Worm (Caenorhabditis elegans) whole organism, L2 larva: ENCODE data around the gene C30A5.16.

Source experiments
- C34F6.9 ChIP-seq: fragments of 150-350 bp; optimal IDR thresholded peaks from 2 replicates; lab custom pipeline; 2014; ENCODE audit warnings: missing biosample characterization, missing genetic modification characterization
- F13H6.1 ChIP-seq: sonication (generic microtip); optimal IDR thresholded peaks from 2 replicates; lab custom pipeline; 2016; ENCODE audit warnings: missing genetic modification characterization, missing compliant biosample characterization
- R02D3.7 ChIP-seq: fragments of 150-350 bp; optimal IDR thresholded peaks from 2 replicates; lab custom pipeline; 2014; ENCODE audit warnings: missing biosample characterization, missing genetic modification characterization
- Y55F3AM.14 ChIP-seq: fragments of 200-800 bp; sonication (Bioruptor generic); optimal IDR thresholded peaks from 2 replicates; lab custom pipeline; 2018; ENCODE audit warnings: mild to moderate bottlenecking, missing genetic modification characterization, missing compliant biosample characterization
- ZK546.5 ChIP-seq: sonication (generic microtip); optimal IDR thresholded peaks from 2 replicates; lab custom pipeline; 2017; ENCODE audit warnings: missing biosample characterization, missing genetic modification characterization
- aly-2 ChIP-seq: fragments of 150-350 bp; optimal IDR thresholded peaks from 2 replicates; lab custom pipeline; 2014; ENCODE audit warnings: missing biosample characterization, missing genetic modification characterization
- ama-1 ChIP-seq: fragments of 150-350 bp; optimal IDR thresholded peaks from 2 replicates; lab custom pipeline; 2018; ENCODE audit warnings: inconsistent platforms
- blmp-1 ChIP-seq: sonication (generic microtip); optimal IDR thresholded peaks from 2 replicates; lab custom pipeline; 2017; ENCODE audit warnings: missing genetic modification characterization, mild to moderate bottlenecking, missing compliant biosample characterization, antibody characterized with exemption, moderate library complexity; ENCODE audit not compliant: insufficient read depth
- ceh-16 ChIP-seq: fragments of 150-350 bp; optimal IDR thresholded peaks from 2 replicates; lab custom pipeline; 2014; ENCODE audit warnings: missing biosample characterization, missing genetic modification characterization
- crh-2 ChIP-seq: sonication (generic microtip); optimal IDR thresholded peaks from 2 replicates; lab custom pipeline; 2017; ENCODE audit warnings: missing biosample characterization, missing genetic modification characterization
- dmd-4 ChIP-seq: sonication (generic microtip); optimal IDR thresholded peaks from 2 replicates; lab custom pipeline; 2017; ENCODE audit warnings: missing biosample characterization, missing genetic modification characterization
- egl-27 ChIP-seq: sonication (generic microtip); optimal IDR thresholded peaks from 3 replicates; lab custom pipeline; 2017; ENCODE audit warnings: missing biosample characterization, missing genetic modification reagents, missing genetic modification characterization
- elt-1 ChIP-seq: fragments of 150-350 bp; optimal IDR thresholded peaks from 2 replicates; lab custom pipeline; 2014; ENCODE audit warnings: missing biosample characterization, missing genetic modification characterization
- elt-3 ChIP-seq: sonication (generic microtip); optimal IDR thresholded peaks from 2 replicates; lab custom pipeline; 2017; ENCODE audit warnings: missing biosample characterization, missing genetic modification characterization
- lin-11 ChIP-seq: fragments of 150-350 bp; sonication (generic microtip); optimal IDR thresholded peaks from 2 replicates; lab custom pipeline; 2014; ENCODE audit warnings: missing biosample characterization, missing genetic modification characterization, inconsistent platforms, mixed read lengths
- lin-13 ChIP-seq: fragments of 150-350 bp; optimal IDR thresholded peaks from 2 replicates; lab custom pipeline; 2014; ENCODE audit warnings: missing biosample characterization, missing genetic modification reagents, missing genetic modification characterization
- lsy-2 ChIP-seq, 2 experiments: fragments of 150-350 bp in 1 of 2; sonication (generic microtip) in 1 of 2; optimal IDR thresholded peaks; 2 replicates each; lab custom pipeline; 2014 to 2017; ENCODE audit warnings: missing biosample characterization in 2 of 2, missing genetic modification characterization in 2 of 2
- mab-5 ChIP-seq: fragments of 150-350 bp; optimal IDR thresholded peaks from 2 replicates; lab custom pipeline; 2014; ENCODE audit warnings: missing biosample characterization, missing genetic modification characterization
- mbf-1 ChIP-seq: sonication (generic microtip); optimal IDR thresholded peaks from 2 replicates; lab custom pipeline; 2017; ENCODE audit warnings: missing biosample characterization, missing genetic modification characterization
- mdl-1 ChIP-seq, 2 experiments: fragments of 150-350 bp in 1 of 2; sonication (generic microtip) in 1 of 2; optimal IDR thresholded peaks; 2 replicates each; lab custom pipeline; 2017; ENCODE audit warnings: missing biosample characterization in 2 of 2, missing genetic modification characterization in 2 of 2
- nhr-10 ChIP-seq: sonication (generic microtip); optimal IDR thresholded peaks from 2 replicates; lab custom pipeline; 2017; ENCODE audit warnings: missing biosample characterization, missing genetic modification characterization
- nhr-12 ChIP-seq: fragments of 150-350 bp; optimal IDR thresholded peaks from 2 replicates; lab custom pipeline; 2014; ENCODE audit warnings: missing biosample characterization, missing genetic modification characterization
- nhr-129 ChIP-seq: fragments of 150-350 bp; optimal IDR thresholded peaks from 2 replicates; lab custom pipeline; 2014; ENCODE audit warnings: missing biosample characterization, missing genetic modification characterization
- nhr-21 ChIP-seq: fragments of 150-350 bp; optimal IDR thresholded peaks from 2 replicates; lab custom pipeline; 2014; ENCODE audit warnings: missing biosample characterization, missing genetic modification characterization
- nhr-23 ChIP-seq: fragments of 150-350 bp; optimal IDR thresholded peaks from 2 replicates; lab custom pipeline; 2014; ENCODE audit warnings: missing biosample characterization, missing genetic modification reagents, missing genetic modification characterization
- nhr-237 ChIP-seq: fragments of 150-350 bp; optimal IDR thresholded peaks from 2 replicates; lab custom pipeline; 2014; ENCODE audit warnings: missing biosample characterization, missing genetic modification characterization
- nhr-25 ChIP-seq: fragments of 150-350 bp; sonication (generic microtip); optimal IDR thresholded peaks from 3 replicates; lab custom pipeline; 2014; ENCODE audit warnings: missing biosample characterization, missing genetic modification characterization
- peb-1 ChIP-seq: fragments of 150-350 bp; optimal IDR thresholded peaks from 2 replicates; lab custom pipeline; 2014; ENCODE audit warnings: missing biosample characterization, missing genetic modification characterization
- sem-4 ChIP-seq: fragments of 150-350 bp; optimal IDR thresholded peaks from 2 replicates; lab custom pipeline; 2014; ENCODE audit warnings: missing biosample characterization, missing genetic modification reagents, missing genetic modification characterization
- sma-9 ChIP-seq, 2 experiments: fragments of 150-350 bp in 1 of 2; sonication (generic microtip) in 1 of 2; optimal IDR thresholded peaks; 2 replicates each; lab custom pipeline; 2014 to 2016; ENCODE audit warnings: missing genetic modification characterization in 2 of 2, mild to moderate bottlenecking in 1 of 2, missing biosample characterization in 1 of 2, missing compliant biosample characterization in 1 of 2, missing genetic modification reagents in 1 of 2, moderate library complexity in 1 of 2
- snpc-4 ChIP-seq: fragments of 150-350 bp; optimal IDR thresholded peaks from 2 replicates; lab custom pipeline; 2014; ENCODE audit warnings: missing biosample characterization, missing genetic modification characterization
- unc-55 ChIP-seq: fragments of 150-350 bp; sonication (generic microtip); optimal IDR thresholded peaks from 3 replicates; lab custom pipeline; 2014; ENCODE audit warnings: missing biosample characterization, missing genetic modification reagents, missing genetic modification characterization
- unc-62 ChIP-seq: fragments of 150-350 bp; optimal IDR thresholded peaks from 2 replicates; lab custom pipeline; 2014; ENCODE audit warnings: missing biosample characterization, missing genetic modification reagents, missing genetic modification characterization
- zag-1 ChIP-seq: fragments of 150-350 bp; optimal IDR thresholded peaks from 2 replicates; lab custom pipeline; 2014; ENCODE audit warnings: missing biosample characterization, missing genetic modification characterization
- ztf-1 ChIP-seq: fragments of 200-800 bp; sonication (Bioruptor generic); conservative IDR thresholded peaks from 2 replicates; pipeline ENCODE4 v1.3.6; 2022; ENCODE audit warnings: missing genetic modification characterization, missing compliant biosample characterization
- ztf-4 ChIP-seq: fragments of 150-350 bp; optimal IDR thresholded peaks from 2 replicates; lab custom pipeline; 2014; ENCODE audit warnings: missing biosample characterization, missing genetic modification characterization

C30A5.16 gene

DNA sequence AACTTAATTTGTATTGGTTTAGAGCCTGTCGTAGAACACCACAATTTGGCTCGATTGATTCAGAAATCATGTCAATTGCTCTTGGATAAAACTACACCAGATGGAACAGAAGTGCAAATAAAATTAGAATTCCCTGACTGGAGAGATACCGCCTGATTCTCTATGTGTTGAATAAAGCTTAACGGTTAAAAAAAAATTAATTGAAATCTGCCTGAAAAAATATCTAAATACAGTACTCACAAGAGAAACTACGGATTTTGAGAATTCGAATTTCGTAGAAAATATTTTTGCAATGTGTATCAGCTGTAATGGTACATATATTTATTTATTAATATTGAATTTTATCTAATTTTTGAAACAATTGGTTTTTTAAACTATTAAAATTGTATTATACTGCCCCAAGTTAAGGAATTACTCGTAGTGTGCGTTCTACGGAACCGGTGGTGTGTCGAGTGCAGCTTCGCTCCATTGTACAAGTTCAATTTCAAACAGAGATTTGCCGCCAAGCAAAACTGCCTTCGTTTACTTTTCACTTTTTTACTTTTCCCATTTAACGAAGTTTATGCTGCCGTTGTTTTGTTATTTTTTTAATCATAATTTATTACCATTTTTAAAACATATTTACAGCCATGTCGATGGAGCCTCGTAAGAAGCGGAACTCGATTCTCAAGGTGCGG is 32.1 kb downstream of the C30A5.16 start, which contains the start of gene knl-1 (continued):
- peak; percentile 84 for TF ChIP-seq unc-55 (GFP tag; lab: Kevin White, UChicago)
- no peak for TF ChIP-seq blmp-1 (tag; lab: Kevin White, UChicago)
- TF ChIP-seq dmd-4 (tag; lab: Kevin White, UChicago), result no peak
- no peak for TF ChIP-seq ama-1
- TF ChIP-seq elt-1, result no peak
- TF ChIP-seq zag-1 (tag; lab: Kevin White, UChicago), result no peak
- no peak for TF ChIP-seq nhr-10 (tag; lab: Kevin White, UChicago)
- no peak for TF ChIP-seq mbf-1
- TF ChIP-seq peb-1 (tag; lab: Kevin White, UChicago), result no peak
- TF ChIP-seq ceh-16 (tag; lab: Kevin White, UChicago), result no peak
- TF ChIP-seq mdl-1 (tag; optimal IDR thresholded peaks at IDR 0.05; lab: Kevin White, UChicago), result no peak
- no peak for TF ChIP-seq nhr-12
- no peak for TF ChIP-seq nhr-23 (tag; lab: Kevin White, UChicago)
- TF ChIP-seq R02D3.7 (tag; lab: Kevin White, UChicago), result no peak

DNA sequence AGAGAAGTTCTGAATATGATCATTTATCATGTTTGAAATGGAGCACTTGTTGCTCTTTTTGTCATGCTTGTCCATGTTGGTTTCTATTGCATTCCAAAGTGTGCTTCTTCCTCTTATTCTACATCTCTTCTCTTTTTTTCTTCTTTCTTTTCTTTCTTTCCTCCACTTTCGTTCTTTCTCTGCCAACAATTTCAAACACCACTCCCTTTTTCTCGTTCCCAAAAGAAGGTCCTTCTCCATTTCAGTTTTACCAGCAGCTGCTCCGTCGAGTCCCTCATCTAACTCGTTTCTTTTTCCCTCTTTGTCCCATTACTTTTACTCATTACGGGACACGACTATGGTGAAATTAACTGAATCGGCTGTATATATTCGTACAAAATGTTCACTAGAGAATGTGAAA is 36.9 kb downstream of the C30A5.16 start, which contains the start of gene F09G8.5:
F09G8.5 (plus strand) TSS at position 38 of the 400 bp plus-strand sequence.
- TF ChIP-seq Y55F3AM.14 (GFP tag; lab: Kevin White, UChicago) (no peak), unc-55 (GFP tag; lab: Kevin White, UChicago) (peak; percentile 81)
- TF ChIP-seq, all 48 proteins: peak for 1

DNA sequence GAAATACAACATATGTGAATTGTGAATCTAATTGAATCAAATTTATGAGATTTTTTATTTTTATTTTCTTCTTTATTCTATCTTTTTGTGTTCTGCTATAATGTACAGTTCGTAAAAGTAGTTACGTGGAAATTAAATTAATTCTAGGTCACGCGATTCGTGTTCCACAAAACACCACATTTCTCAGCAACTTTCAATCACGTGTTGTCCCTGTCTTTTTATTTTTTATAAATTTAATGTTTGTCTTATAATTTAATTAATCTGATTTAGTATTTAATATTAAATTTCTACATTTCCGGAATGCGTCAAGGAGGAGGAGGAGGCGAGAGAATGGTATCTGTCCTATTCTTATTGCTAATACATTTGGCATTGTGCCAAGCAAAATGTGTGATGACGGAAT is 40.0 kb downstream of the C30A5.16 start, which contains the start of gene ncr-2:
ncr-2 (plus strand) TSS at position 301 of the 400 bp plus-strand sequence.
- TF ChIP-seq ZK546.5 (tag; lab: Kevin White, UChicago) (no peak), F13H6.1 (tag; lab: Kevin White, UChicago) (no peak), mab-5 (tag; lab: Kevin White, UChicago) (no peak), snpc-4 (tag; lab: Kevin White, UChicago) (no peak), lin-13 (GFP tag; lab: Kevin White, UChicago) (no peak), elt-3 (tag; lab: Kevin White, UChicago) (no peak), zag-1 (tag; lab: Kevin White, UChicago) (no peak), unc-55 (GFP tag; lab: Kevin White, UChicago) (no peak), sem-4 (tag; lab: Kevin White, UChicago) (no peak), nhr-25 (tag; lab: Kevin White, UChicago) (no peak), ztf-1 (GFP tag; lab: Robert Waterston, UW) (no peak), ceh-16 (tag; lab: Kevin White, UChicago) (no peak), aly-2 (tag; lab: Kevin White, UChicago) (no peak), unc-62 (no peak)

DNA sequence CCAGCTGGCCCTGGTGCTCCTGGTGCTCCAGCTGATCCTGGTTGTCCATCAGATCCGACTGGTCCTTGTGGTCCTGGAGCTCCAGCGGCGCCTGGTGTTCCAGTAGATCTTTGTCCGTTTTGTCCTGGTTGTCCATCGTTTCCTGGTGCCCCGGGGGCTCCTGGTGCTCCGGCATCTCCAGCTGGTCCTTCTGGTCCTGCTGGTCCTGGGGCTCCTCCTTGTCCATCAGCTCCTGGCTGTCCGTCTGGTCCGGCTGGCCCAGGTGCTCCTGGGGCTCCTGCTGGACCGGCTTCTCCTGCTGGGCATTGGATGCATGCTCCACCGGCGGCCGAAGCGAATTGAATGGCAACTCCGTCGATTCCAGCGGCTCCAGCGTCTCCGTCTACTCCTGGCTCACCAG is 44.6 kb downstream of the C30A5.16 start:
- TF ChIP-seq nhr-237 (tag; lab: Kevin White, UChicago) (no peak), lsy-2 (tag; optimal IDR thresholded peaks at IDR 0.05; lab: Kevin White, UChicago) (no peak), C34F6.9 (tag; lab: Kevin White, UChicago) (no peak), crh-2 (tag; lab: Kevin White, UChicago) (no peak), ztf-4 (tag; lab: Kevin White, UChicago) (no peak), ztf-1 (GFP tag; lab: Robert Waterston, UW) (no peak), blmp-1 (tag; lab: Kevin White, UChicago) (no peak)
- TF ChIP-seq, all 48 proteins: peak for 0

DNA sequence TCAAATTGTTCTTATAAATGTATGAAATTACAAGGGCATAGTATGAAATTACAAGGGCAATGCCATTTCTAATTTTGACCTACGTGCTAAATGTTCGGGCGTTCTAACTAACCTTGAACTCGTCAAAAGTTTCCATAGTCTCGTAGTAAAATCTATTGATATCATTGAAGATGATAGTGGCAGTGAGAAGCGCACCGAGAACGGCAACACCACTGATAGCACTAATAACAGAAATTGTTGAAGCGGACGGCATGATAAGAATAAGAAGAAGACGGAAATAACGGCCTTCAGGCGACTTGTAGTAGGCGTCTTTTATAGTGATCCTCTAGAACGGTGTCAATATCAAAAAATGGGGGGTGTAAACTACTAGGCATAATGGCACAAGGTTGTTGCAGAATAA is 45.4 kb downstream of the C30A5.16 start, which contains the start of gene col-91:
col-91 (minus strand) TSS at position 288 of the 400 bp plus-strand sequence.
- TF ChIP-seq dmd-4 (tag; lab: Kevin White, UChicago), result no peak
- no peak for TF ChIP-seq ztf-1 (GFP tag; lab: Robert Waterston, UW)
- TF ChIP-seq mbf-1, result no peak
- peak; percentile 16 for TF ChIP-seq nhr-25 (tag; lab: Kevin White, UChicago)
- no peak for TF ChIP-seq Y55F3AM.14 (GFP tag; lab: Kevin White, UChicago)
- TF ChIP-seq egl-27 (tag; lab: Kevin White, UChicago), result no peak
- no peak for TF ChIP-seq unc-55 (GFP tag; lab: Kevin White, UChicago)
- TF ChIP-seq zag-1 (tag; lab: Kevin White, UChicago), result no peak
- no peak for TF ChIP-seq aly-2 (tag; lab: Kevin White, UChicago)
- no peak for TF ChIP-seq crh-2 (tag; lab: Kevin White, UChicago)
- TF ChIP-seq sma-9 (GFP tag; optimal IDR thresholded peaks at IDR 0.05; lab: Kevin White, UChicago), result no peak
- TF ChIP-seq sma-9 (tag; optimal IDR thresholded peaks at IDR 0.05; lab: Kevin White, UChicago), result no peak
- TF ChIP-seq ama-1, result no peak
- no peak for TF ChIP-seq sem-4 (tag; lab: Kevin White, UChicago)
- TF ChIP-seq lin-11 (tag; lab: Kevin White, UChicago), result no peak
- peak; percentile 1 for TF ChIP-seq nhr-21
- no peak for TF ChIP-seq nhr-129 (tag; lab: Kevin White, UChicago)
- TF ChIP-seq, all 48 proteins: peak for 2
